Worm (Caenorhabditis elegans) whole organism, early embryonic: ENCODE measurements around the gene usp-46.

Source experiments
- B0310.2 ChIP-seq: sonication (generic microtip); optimal IDR thresholded peaks from 2 replicates; lab custom pipeline; 2016; ENCODE audit warnings: mild to moderate bottlenecking, missing genetic modification characterization, missing compliant biosample characterization
- F13C5.2 ChIP-seq: sonication (generic microtip); optimal IDR thresholded peaks from 2 replicates; lab custom pipeline; 2017; ENCODE audit warnings: mild to moderate bottlenecking, missing genetic modification characterization, inconsistent platforms, missing compliant biosample characterization
- aly-1 ChIP-seq: sonication (generic microtip); optimal IDR thresholded peaks from 2 replicates; lab custom pipeline; 2016; ENCODE audit warnings: missing genetic modification characterization, missing compliant biosample characterization
- ama-1 ChIP-seq: fragments of 150-350 bp; optimal IDR thresholded peaks from 2 replicates; lab custom pipeline; 2014
- ceh-13 ChIP-seq: fragments of 200-800 bp; sonication (Bioruptor generic); optimal IDR thresholded peaks from 2 replicates; lab custom pipeline; 2018; ENCODE audit warnings: mild to moderate bottlenecking, missing genetic modification characterization, missing compliant biosample characterization
- ceh-36 ChIP-seq: sonication (generic microtip); optimal IDR thresholded peaks from 2 replicates; lab custom pipeline; 2016; ENCODE audit warnings: missing genetic modification characterization, inconsistent platforms, missing compliant biosample characterization
- ets-7 ChIP-seq: sonication (generic microtip); optimal IDR thresholded peaks from 2 replicates; lab custom pipeline; 2016; ENCODE audit warnings: missing genotype, missing genetic modification characterization, missing compliant biosample characterization
- flt-1 ChIP-seq: fragments of 200-800 bp; sonication (Bioruptor generic); IDR thresholded peaks from 2 replicates; pipeline ENCODE4 v1.3.6; 2022; ENCODE audit warnings: missing genetic modification characterization, missing compliant biosample characterization
- hmbx-1 ChIP-seq: sonication (generic microtip); optimal IDR thresholded peaks from 2 replicates; lab custom pipeline; 2016; ENCODE audit warnings: mild to moderate bottlenecking, missing genetic modification characterization, missing compliant biosample characterization
- hmg-4 ChIP-seq: fragments of 200-800 bp; sonication (Bioruptor generic); optimal IDR thresholded peaks from 2 replicates; lab custom pipeline; 2018; ENCODE audit warnings: mild to moderate bottlenecking, missing genetic modification characterization, missing compliant biosample characterization
- hnd-1 ChIP-seq: sonication (generic microtip); optimal IDR thresholded peaks from 2 replicates; lab custom pipeline; 2016; ENCODE audit warnings: missing genetic modification characterization, missing compliant biosample characterization
- pes-1 ChIP-seq: fragments of 200-800 bp; sonication (Bioruptor generic); IDR thresholded peaks from 2 replicates; pipeline ENCODE4 v1.3.6; 2022; ENCODE audit warnings: missing genetic modification reagents, missing genetic modification characterization, missing compliant biosample characterization
- scrt-1 ChIP-seq: fragments of 200-800 bp; sonication (Bioruptor generic); IDR thresholded peaks from 2 replicates; pipeline ENCODE4 v1.3.6; 2022; ENCODE audit warnings: missing genetic modification characterization, missing compliant biosample characterization
- sea-1 ChIP-seq: fragments of 200-800 bp; sonication (Bioruptor generic); conservative IDR thresholded peaks from 2 replicates; pipeline ENCODE4 v1.3.6; 2022; ENCODE audit warnings: missing genetic modification characterization, missing compliant biosample characterization
- tbx-11 ChIP-seq: fragments of 200-800 bp; sonication (Bioruptor generic); IDR thresholded peaks from 2 replicates; pipeline ENCODE4 v1.3.6; 2022; ENCODE audit warnings: missing genetic modification characterization, missing compliant biosample characterization
- tbx-37 ChIP-seq: fragments of 200-800 bp; sonication (Bioruptor generic); conservative IDR thresholded peaks from 2 replicates; pipeline ENCODE4 v1.3.6; 2022; ENCODE audit warnings: missing genetic modification reagents, missing genetic modification characterization, missing compliant biosample characterization
- tra-4 ChIP-seq: sonication (generic microtip); optimal IDR thresholded peaks from 2 replicates; lab custom pipeline; 2017; ENCODE audit warnings: missing genetic modification characterization, missing compliant biosample characterization

usp-46 gene

ce11 chrIII:9748694-9749093 lies 27.7 kb upstream of the usp-46 start, which contains the start of gene T05G5.4:
TSS of gene T05G5.4 (plus strand) at chrIII:9748934.
- TF ChIP-seq ama-1 (lab: Kevin White, UChicago) (no peak), ceh-36 (no peak), flt-1 (no peak), pes-1 (no peak), hnd-1 (no peak)

ce11 chrIII:9751074-9751473 lies 25.3 kb upstream of the usp-46 start, which contains the start of gene T05G5.5:
TSS of gene T05G5.5 (minus strand) at chrIII:9751432.
- TF ChIP-seq ceh-36 = no peak
- TF ChIP-seq ama-1 (lab: Kevin White, UChicago) = no peak
- no peak for TF ChIP-seq ceh-13 (GFP tag; lab: Kevin White, UChicago)
- no peak for TF ChIP-seq aly-1

ce11 chrIII:9752852-9753251 lies 23.6 kb upstream of the usp-46 start, which contains the start of gene ech-6:
TSS of gene ech-6 (minus strand) at chrIII:9752883.
- TF ChIP-seq aly-1 (no peak), tbx-11 (GFP tag; lab: Robert Waterston, UW) (no peak)

ce11 chrIII:9757414-9757813 lies 19.0 kb upstream of the usp-46 start, which contains the start of gene vps-53:
TSS of gene vps-53 (minus strand) at chrIII:9757514.
- TF ChIP-seq ets-7 = no peak
- TF ChIP-seq tra-4 (tag; lab: Kevin White, UChicago) = no peak
- no peak for TF ChIP-seq pes-1

- TF ChIP-seq ceh-36 (no peak), hmg-4 (GFP tag; lab: Kevin White, UChicago) (no peak), aly-1 (no peak), pes-1 (no peak), ama-1 (lab: Kevin White, UChicago) (no peak), hmbx-1 (tag; lab: Kevin White, UChicago) (no peak), F13C5.2 (tag; lab: Kevin White, UChicago) (no peak)
Measured at ce11 chrIII:9758848-9759247, 17.6 kb upstream of the usp-46 start, which contains the start of gene rmd-1. TSS of gene rmd-1 (plus strand) at chrIII:9759094.

ce11 chrIII:9760184-9760583 lies 16.2 kb upstream of the usp-46 start:
- no peak for TF ChIP-seq aly-1
- TF ChIP-seq hnd-1 = no peak
- no peak for TF ChIP-seq ceh-36
- TF ChIP-seq tra-4 (tag; lab: Kevin White, UChicago) = no peak
- TF ChIP-seq F13C5.2 (tag; lab: Kevin White, UChicago) = no peak
- no peak for TF ChIP-seq pes-1
- no peak for TF ChIP-seq hmbx-1 (tag; lab: Kevin White, UChicago)
- TF ChIP-seq ama-1 (lab: Kevin White, UChicago) = no peak
- TF ChIP-seq hmg-4 (GFP tag; lab: Kevin White, UChicago) = no peak
- no peak for TF ChIP-seq ets-7
- no peak for TF ChIP-seq tbx-11 (GFP tag; lab: Robert Waterston, UW)
- TF ChIP-seq flt-1 = no peak
- no peak for TF ChIP-seq sea-1
- no peak for TF ChIP-seq B0310.2 (tag; lab: Kevin White, UChicago)
- TF ChIP-seq tbx-37 (GFP tag; lab: Robert Waterston, UW) = no peak
- TF ChIP-seq scrt-1 (GFP tag; lab: Robert Waterston, UW) = no peak
- TF ChIP-seq ceh-13 (GFP tag; lab: Kevin White, UChicago) = no peak

- no peak for TF ChIP-seq B0310.2 (tag; lab: Kevin White, UChicago)
- TF ChIP-seq ama-1 (lab: Kevin White, UChicago) = no peak
- no peak for TF ChIP-seq sea-1
- no peak for TF ChIP-seq tbx-11 (GFP tag; lab: Robert Waterston, UW)
- TF ChIP-seq ceh-36 = no peak
- TF ChIP-seq hmbx-1 (tag; lab: Kevin White, UChicago) = no peak
- TF ChIP-seq F13C5.2 (tag; lab: Kevin White, UChicago) = no peak
- TF ChIP-seq flt-1 = no peak
- TF ChIP-seq tbx-37 (GFP tag; lab: Robert Waterston, UW) = no peak
Measured at ce11 chrIII:9762093-9762748, 14.2 kb upstream of the usp-46 start, which contains the start of gene gcc-2. TSS of gene gcc-2 (minus strand) at chrIII:9762143.

ce11 chrIII:9764718-9765117 lies 11.7 kb upstream of the usp-46 start:
- no peak for TF ChIP-seq hmbx-1 (tag; lab: Kevin White, UChicago)
- 0 out of 2 replicates have a peak, but pooled peaks have one; percentile 36 for TF ChIP-seq sea-1

ce11 chrIII:9765465-9765900 lies 10.9 kb upstream of the usp-46 start:
- peak; percentile 96 for TF ChIP-seq sea-1
- TF ChIP-seq flt-1 = peak; percentile 89
- peak; percentile 96 for TF ChIP-seq F13C5.2 (tag; lab: Kevin White, UChicago)
- TF ChIP-seq hnd-1 = peak; percentile 26
- peak; percentile 81 for TF ChIP-seq scrt-1 (GFP tag; lab: Robert Waterston, UW)
- peak; percentile 98 for TF ChIP-seq ama-1 (lab: Kevin White, UChicago)
- TF ChIP-seq ets-7 = no peak
- TF ChIP-seq hmbx-1 (tag; lab: Kevin White, UChicago) = peak; percentile 81
- TF ChIP-seq B0310.2 (tag; lab: Kevin White, UChicago) = peak; percentile 91
- TF ChIP-seq tra-4 (tag; lab: Kevin White, UChicago) = peak; percentile 97
- TF ChIP-seq ceh-13 (GFP tag; lab: Kevin White, UChicago) = peak; percentile 54
- TF ChIP-seq aly-1 = peak; percentile 40
- peak; percentile 82 for TF ChIP-seq pes-1
- TF ChIP-seq ceh-36 = peak; percentile 87
- peak; percentile 89 for TF ChIP-seq hmg-4 (GFP tag; lab: Kevin White, UChicago)
- TF ChIP-seq tbx-37 (GFP tag; lab: Robert Waterston, UW) = peak; percentile 80; the same call in 1 of the 2 replicates
- peak; percentile 83 for TF ChIP-seq tbx-11 (GFP tag; lab: Robert Waterston, UW)
